Fruit fly (Drosophila melanogaster): ENCODE results near the gene CG17928.
A peak's percentile ranks its signal among the peaks of the same experiment; 100 is the strongest.

The CG17928 gene

dm6 chr2L:16824905-16825333 lies 33.6 kb downstream of the CG17928 start, which contains the start of gene Cse1 (continued):
- no peak for TF ChIP-seq CG32532 (GFP tag; IDR thresholded peaks at IDR 0.05)
- no peak for TF ChIP-seq Usf (GFP tag; optimal IDR thresholded peaks at IDR 0.05)
- peak; percentile 23 for TF ChIP-seq Dp (GFP tag; optimal IDR thresholded peaks at IDR 0.05)
- TF ChIP-seq CG31224 (GFP tag; IDR thresholded peaks at IDR 0.05): 0 out of 2 replicates have a peak, but pooled peaks have one; percentile 22
- peak; percentile 62; the same call in 1 of the 2 replicates for TF ChIP-seq unc-4 (GFP tag; IDR thresholded peaks at IDR 0.05; ENCODE audit: partially characterized antibody)
- TF ChIP-seq phol (tag; optimal IDR thresholded peaks at IDR 0.05): peak; percentile 18
- TF ChIP-seq chinmo (GFP tag; IDR thresholded peaks at IDR 0.05; ENCODE audit: partially characterized antibody): 0 out of 4 replicates have a peak, but pooled peaks have one; percentile 56
- no peak for TF ChIP-seq CG18011 (GFP tag; optimal IDR thresholded peaks at IDR 0.05)
- TF ChIP-seq Elba2 (GFP tag; optimal IDR thresholded peaks at IDR 0.05): no peak
- TF ChIP-seq CG34422 (GFP tag; IDR thresholded peaks at IDR 0.05): peak; percentile 92
- 0 out of 3 replicates have a peak, but pooled peaks have one; percentile 27 for TF ChIP-seq vnd (GFP tag; IDR thresholded peaks at IDR 0.05; ENCODE audit: partially characterized antibody)
- peak; percentile 72 for TF ChIP-seq CG16813 (GFP tag; IDR thresholded peaks at IDR 0.05; ENCODE audit: partially characterized antibody)
- TF ChIP-seq pb (GFP tag; optimal IDR thresholded peaks at IDR 0.05): no peak
- TF ChIP-seq Scr (GFP tag; IDR thresholded peaks at IDR 0.05; ENCODE audit: partially characterized antibody): peak; percentile 78
- 0 out of 2 replicates have a peak, but pooled peaks have one; percentile 39 for TF ChIP-seq hbn (GFP tag; IDR thresholded peaks at IDR 0.05; ENCODE audit: partially characterized antibody)
- peak; percentile 40 for TF ChIP-seq nmo (GFP tag; optimal IDR thresholded peaks at IDR 0.05)
- TF ChIP-seq gsb (GFP tag; IDR thresholded peaks at IDR 0.05): no peak
- peak; percentile 71 for TF ChIP-seq BEAF-32 (GFP tag; optimal IDR thresholded peaks at IDR 0.05)
- TF ChIP-seq CG12659 (GFP tag; optimal IDR thresholded peaks at IDR 0.05): peak; percentile 21
- TF ChIP-seq YL-1 (GFP tag; optimal IDR thresholded peaks at IDR 0.05): no peak
- TF ChIP-seq row (GFP tag; IDR thresholded peaks at IDR 0.05): peak; percentile 36; the same call in 1 of the 3 replicates
- no peak for TF ChIP-seq H2.0 (GFP tag; IDR thresholded peaks at IDR 0.05)
- no peak for TF ChIP-seq CG7839 (tag; optimal IDR thresholded peaks at IDR 0.05)
- TF ChIP-seq slbo (GFP tag; IDR thresholded peaks at IDR 0.05): no peak
- no peak for TF ChIP-seq luna (GFP tag; optimal IDR thresholded peaks at IDR 0.05)
- peak; percentile 68 for TF ChIP-seq Sin3A (optimal IDR thresholded peaks at IDR 0.05)
- no peak for TF ChIP-seq btn (GFP tag; optimal IDR thresholded peaks at IDR 0.05)
- peak; percentile 13 for TF ChIP-seq gfzf (GFP tag; optimal IDR thresholded peaks at IDR 0.05)
- peak; percentile 75; the same call in 1 of the 2 replicates for TF ChIP-seq rib (GFP tag; IDR thresholded peaks at IDR 0.05)
- peak; percentile 52; the same call in 1 of the 3 replicates for TF ChIP-seq hb (GFP tag; IDR thresholded peaks at IDR 0.05; ENCODE audit: partially characterized antibody)
- TF ChIP-seq CG8944 (GFP tag; optimal IDR thresholded peaks at IDR 0.05): no peak
- TF ChIP-seq MESR4 (GFP tag; optimal IDR thresholded peaks at IDR 0.05): peak; percentile 20
- TF ChIP-seq CG10209 (GFP tag; optimal IDR thresholded peaks at IDR 0.05): no peak
- peak; percentile 70 for TF ChIP-seq sna (GFP tag; IDR thresholded peaks at IDR 0.05; ENCODE audit: partially characterized antibody)
- TF ChIP-seq CG6791 (GFP tag; IDR thresholded peaks at IDR 0.05; ENCODE audit: partially characterized antibody): 0 out of 3 replicates have a peak, but pooled peaks have one; percentile 49
- TF ChIP-seq sens (GFP tag): peak; percentile 38
- no peak for TF ChIP-seq Jarid2 (GFP tag; optimal IDR thresholded peaks at IDR 0.05)
- TF ChIP-seq HLH4C (GFP tag; IDR thresholded peaks at IDR 0.05; ENCODE audit: partially characterized antibody): peak; percentile 50
- no peak for TF ChIP-seq fd96Cb (tag; optimal IDR thresholded peaks at IDR 0.05)
- TF ChIP-seq Dll (GFP tag; IDR thresholded peaks at IDR 0.05; ENCODE audit: partially characterized antibody): peak; percentile 74
- peak; percentile 69 for TF ChIP-seq amos (GFP tag; IDR thresholded peaks at IDR 0.05; ENCODE audit: partially characterized antibody)
- TF ChIP-seq tna (GFP tag; IDR thresholded peaks at IDR 0.05; ENCODE audit: partially characterized antibody): no peak
- no peak for TF ChIP-seq CG4730 (GFP tag; IDR thresholded peaks at IDR 0.05)
- no peak for TF ChIP-seq Sry-β (GFP tag; optimal IDR thresholded peaks at IDR 0.05)
- TF ChIP-seq CG2116 (GFP tag; optimal IDR thresholded peaks at IDR 0.05): peak; percentile 23
- TF ChIP-seq CG4424 (GFP tag; optimal IDR thresholded peaks at IDR 0.05): no peak
- TF ChIP-seq Bgb (GFP tag; IDR thresholded peaks at IDR 0.05; ENCODE audit: partially characterized antibody): peak; percentile 45; the same call in 1 of the 2 replicates
- TF ChIP-seq CG6683 (GFP tag; optimal IDR thresholded peaks at IDR 0.05): no peak
